Worm (Caenorhabditis elegans) whole organism, L4 larva: ENCODE data around the gene F52E1.2.

ENCODE experiments used
- F10B5.3 ChIP-seq: sonication (generic microtip); optimal IDR thresholded peaks from 2 replicates; lab custom pipeline; 2016; ENCODE audit warnings: mild to moderate bottlenecking, missing genetic modification characterization, missing compliant biosample characterization
- F26F4.8 ChIP-seq: fragments of 200-800 bp; sonication (Bioruptor generic); conservative IDR thresholded peaks from 2 replicates; pipeline ENCODE4 v1.3.6; 2022; ENCODE audit warnings: missing genetic modification characterization, missing compliant biosample characterization
- F37D6.2 ChIP-seq: sonication (generic microtip); optimal IDR thresholded peaks from 2 replicates; lab custom pipeline; 2016; ENCODE audit warnings: mild to moderate bottlenecking, missing genetic modification characterization, missing compliant biosample characterization
- T20F7.1 ChIP-seq: fragments of 200-800 bp; sonication (Bioruptor generic); optimal IDR thresholded peaks from 2 replicates; lab custom pipeline; 2018; ENCODE audit warnings: mild to moderate bottlenecking, missing genetic modification characterization, missing compliant biosample characterization
- Y105C5A.15 ChIP-seq: fragments of 200-800 bp; sonication (Bioruptor generic); IDR thresholded peaks from 2 replicates; pipeline ENCODE4 v1.3.6; 2022; ENCODE audit warnings: missing genetic modification characterization, missing compliant biosample characterization
- Y5F2A.4 ChIP-seq: fragments of 200-800 bp; sonication (Bioruptor generic); optimal IDR thresholded peaks from 2 replicates; lab custom pipeline; 2018; ENCODE audit warnings: mild to moderate bottlenecking, missing genetic modification characterization, missing compliant biosample characterization
- ZK337.2 ChIP-seq: fragments of 200-800 bp; sonication (Bioruptor generic); IDR thresholded peaks from 2 replicates; pipeline ENCODE4 v1.3.6; 2022; ENCODE audit warnings: missing genetic modification reagents, missing genetic modification characterization, missing compliant biosample characterization
- arid-1 ChIP-seq: fragments of 200-800 bp; sonication (Bioruptor generic); conservative IDR thresholded peaks from 2 replicates; pipeline ENCODE4 v1.3.6; 2022; ENCODE audit warnings: missing genetic modification reagents, missing genetic modification characterization, missing compliant biosample characterization
- attf-4 ChIP-seq: sonication (generic microtip); optimal IDR thresholded peaks from 3 replicates; lab custom pipeline; 2017; ENCODE audit warnings: missing biosample characterization, missing genetic modification characterization
- ceh-32 ChIP-seq: sonication (generic microtip); optimal IDR thresholded peaks from 2 replicates; lab custom pipeline; 2016; ENCODE audit warnings: mild to moderate bottlenecking, missing genetic modification characterization, missing compliant biosample characterization; ENCODE audit not compliant: poor library complexity
- ceh-62 ChIP-seq: sonication (generic microtip); optimal IDR thresholded peaks from 2 replicates; lab custom pipeline; 2017; ENCODE audit warnings: missing biosample characterization, missing genetic modification characterization
- cey-2 ChIP-seq: sonication (generic microtip); optimal IDR thresholded peaks from 3 replicates; lab custom pipeline; 2017; ENCODE audit warnings: missing genetic modification characterization, mild to moderate bottlenecking, missing compliant biosample characterization, antibody characterized with exemption, borderline replicate concordance; ENCODE audit not compliant: insufficient read depth
- ctbp-1 ChIP-seq: fragments of 200-800 bp; sonication (Bioruptor generic); IDR thresholded peaks from 2 replicates; pipeline ENCODE4 v1.3.6; 2022; ENCODE audit warnings: missing genetic modification reagents, missing genetic modification characterization, missing compliant biosample characterization
- daf-12 ChIP-seq: fragments of 150-350 bp; optimal IDR thresholded peaks from 2 replicates; lab custom pipeline; 2014; ENCODE audit warnings: missing biosample characterization, missing genetic modification reagents, missing genetic modification characterization
- daf-16 ChIP-seq, 3 experiments: sonication (generic microtip); optimal IDR thresholded peaks; 2 replicates each; lab custom pipeline; 2016 to 2017; ENCODE audit warnings: missing genetic modification characterization in 3 of 3, missing genetic modification reagents in 3 of 3, mild to moderate bottlenecking in 2 of 3, missing compliant biosample characterization in 2 of 3, missing biosample characterization in 1 of 3, moderate library complexity in 1 of 3
- daf-19 ChIP-seq: fragments of 200-800 bp; sonication (Bioruptor generic); conservative IDR thresholded peaks from 2 replicates; pipeline ENCODE4 v1.3.6; 2022; ENCODE audit warnings: missing genetic modification characterization, missing compliant biosample characterization
- dmd-6 ChIP-seq: fragments of 200-800 bp; sonication (Bioruptor generic); IDR thresholded peaks from 2 replicates; pipeline ENCODE4 v1.3.6; 2022; ENCODE audit warnings: missing genetic modification reagents, missing genetic modification characterization, missing compliant biosample characterization
- dmd-9 ChIP-seq: fragments of 200-800 bp; sonication (Bioruptor generic); IDR thresholded peaks from 2 replicates; pipeline ENCODE4 v1.3.6; 2022; ENCODE audit warnings: missing genetic modification reagents, missing genetic modification characterization, missing compliant biosample characterization
- egl-43 ChIP-seq: fragments of 200-800 bp; sonication (Bioruptor generic); IDR thresholded peaks from 2 replicates; pipeline ENCODE4 v1.3.6; 2022; ENCODE audit warnings: missing genetic modification reagents, missing genetic modification characterization, missing compliant biosample characterization
- gei-8 ChIP-seq: fragments of 200-800 bp; sonication (Bioruptor generic); optimal IDR thresholded peaks from 2 replicates; lab custom pipeline; 2018; ENCODE audit warnings: mild to moderate bottlenecking, missing genetic modification characterization, missing compliant biosample characterization
- hif-1 ChIP-seq, 2 experiments: sonication (generic microtip); optimal IDR thresholded peaks; 2 replicates each; lab custom pipeline; 2016 to 2017; ENCODE audit warnings: missing compliant biosample characterization in 2 of 2, missing genetic modification characterization in 2 of 2, missing genetic modification reagents in 2 of 2, missing genotype in 2 of 2, mild to moderate bottlenecking in 1 of 2
- hlh-11 ChIP-seq: fragments of 200-800 bp; sonication (Bioruptor generic); optimal IDR thresholded peaks from 2 replicates; lab custom pipeline; 2018; ENCODE audit warnings: mild to moderate bottlenecking, missing genetic modification characterization, missing compliant biosample characterization
- hlh-30 ChIP-seq: sonication (generic microtip); optimal IDR thresholded peaks from 2 replicates; lab custom pipeline; 2017; ENCODE audit warnings: antibody characterized with exemption, mild to moderate bottlenecking, missing genetic modification characterization, missing compliant biosample characterization; ENCODE audit not compliant: insufficient read depth
- lim-7 ChIP-seq: fragments of 200-800 bp; sonication (Bioruptor generic); IDR thresholded peaks from 2 replicates; pipeline ENCODE4 v1.3.6; 2022; ENCODE audit warnings: missing genetic modification characterization, missing compliant biosample characterization
- lin-13 ChIP-seq: fragments of 150-350 bp; optimal IDR thresholded peaks from 2 replicates; lab custom pipeline; 2014; ENCODE audit warnings: missing biosample characterization, missing genetic modification reagents, missing genetic modification characterization
- lin-29 ChIP-seq: fragments of 200-800 bp; sonication (Bioruptor generic); IDR thresholded peaks from 2 replicates; pipeline ENCODE4 v1.3.6; 2022; ENCODE audit warnings: missing genetic modification reagents, missing genetic modification characterization, missing compliant biosample characterization
- lin-39 ChIP-seq: fragments of 150-350 bp; optimal IDR thresholded peaks from 2 replicates; lab custom pipeline; 2014; ENCODE audit warnings: missing biosample characterization, missing genetic modification reagents, missing genetic modification characterization
- madf-5 ChIP-seq, 2 experiments: fragments of 200-800 bp; sonication (Bioruptor generic); IDR thresholded peaks; 2 replicates each; pipeline ENCODE4 v1.3.6; 2022; ENCODE audit warnings: missing compliant biosample characterization in 2 of 2, missing genetic modification characterization in 2 of 2
- mes-2 ChIP-seq: sonication (generic microtip); optimal IDR thresholded peaks from 2 replicates; lab custom pipeline; 2016; ENCODE audit warnings: missing genotype, mild to moderate bottlenecking, missing genetic modification characterization, missing compliant biosample characterization; ENCODE audit not compliant: poor library complexity, severe bottlenecking
- nhr-10 ChIP-seq: fragments of 150-350 bp; optimal IDR thresholded peaks from 2 replicates; lab custom pipeline; 2014; ENCODE audit warnings: missing biosample characterization, missing genetic modification characterization
- nhr-102 ChIP-seq: sonication (generic microtip); optimal IDR thresholded peaks from 2 replicates; lab custom pipeline; 2016; ENCODE audit warnings: mild to moderate bottlenecking, missing genetic modification characterization, moderate library complexity, missing compliant biosample characterization
- nhr-237 ChIP-seq: sonication (generic microtip); optimal IDR thresholded peaks from 2 replicates; lab custom pipeline; 2017; ENCODE audit warnings: missing biosample characterization, missing genetic modification characterization
- nhr-28 ChIP-seq: fragments of 150-350 bp; optimal IDR thresholded peaks from 2 replicates; lab custom pipeline; 2014; ENCODE audit warnings: missing biosample characterization, missing genetic modification characterization
- nhr-41 ChIP-seq: fragments of 200-800 bp; sonication (Bioruptor generic); IDR thresholded peaks from 2 replicates; pipeline ENCODE4 v1.3.6; 2022; ENCODE audit warnings: missing genetic modification reagents, missing genetic modification characterization, missing compliant biosample characterization
- nhr-76 ChIP-seq: fragments of 150-350 bp; optimal IDR thresholded peaks from 2 replicates; lab custom pipeline; 2014; ENCODE audit warnings: missing biosample characterization, missing genetic modification characterization
- pqm-1 ChIP-seq: sonication (generic microtip); optimal IDR thresholded peaks from 2 replicates; lab custom pipeline; 2017; ENCODE audit warnings: missing biosample characterization, missing genetic modification characterization
- set-16 ChIP-seq: fragments of 200-800 bp; sonication (Bioruptor generic); IDR thresholded peaks from 2 replicates; pipeline ENCODE4 v1.3.6; 2022; ENCODE audit warnings: missing genetic modification reagents, missing genetic modification characterization, missing compliant biosample characterization
- skn-1 ChIP-seq: fragments of 150-350 bp; optimal IDR thresholded peaks from 2 replicates; lab custom pipeline; 2014; ENCODE audit warnings: missing biosample characterization, missing genetic modification characterization
- snpc-4 ChIP-seq: fragments of 150-350 bp; optimal IDR thresholded peaks from 2 replicates; lab custom pipeline; 2014; ENCODE audit warnings: missing biosample characterization, missing genetic modification characterization
- spr-1 ChIP-seq: sonication (generic microtip); optimal IDR thresholded peaks from 2 replicates; lab custom pipeline; 2016; ENCODE audit warnings: mild to moderate bottlenecking, missing genetic modification characterization, missing compliant biosample characterization
- tag-97 ChIP-seq: fragments of 200-800 bp; sonication (Bioruptor generic); IDR thresholded peaks from 2 replicates; pipeline ENCODE4 v1.3.6; 2022; ENCODE audit warnings: missing genetic modification characterization, missing compliant biosample characterization
- tra-1 ChIP-seq: fragments of 200-800 bp; sonication (Bioruptor generic); IDR thresholded peaks from 2 replicates; pipeline ENCODE4 v1.3.6; 2022; ENCODE audit warnings: missing genetic modification reagents, missing genetic modification characterization, missing compliant biosample characterization
- unc-62 ChIP-seq, 3 experiments: fragments of 150-350 bp in 1 of 3; sonication (generic microtip); optimal IDR thresholded peaks in 2 of 3; peaks in 1 of 3; 1 replicate in 1 of 3; 2 replicates in 2 of 3; lab custom pipeline; 2014 to 2017; ENCODE audit warnings: missing biosample characterization in 3 of 3, missing genetic modification characterization in 3 of 3, missing genetic modification reagents in 3 of 3, missing genotype in 1 of 3
- vab-7 ChIP-seq: fragments of 200-800 bp; sonication (Bioruptor generic); IDR thresholded peaks from 2 replicates; pipeline ENCODE4 v1.3.6; 2022; ENCODE audit warnings: missing genetic modification reagents, missing genetic modification characterization, missing compliant biosample characterization
- zag-1 ChIP-seq: fragments of 150-350 bp; optimal IDR thresholded peaks from 2 replicates; lab custom pipeline; 2014; ENCODE audit warnings: missing biosample characterization, missing genetic modification characterization
- zfp-2 ChIP-seq: sonication (generic microtip); optimal IDR thresholded peaks from 2 replicates; lab custom pipeline; 2016; ENCODE audit warnings: mild to moderate bottlenecking, missing genetic modification characterization, missing compliant biosample characterization
- zfp-3 ChIP-seq: fragments of 200-800 bp; sonication (Bioruptor generic); conservative IDR thresholded peaks from 2 replicates; pipeline ENCODE4 v1.3.6; 2022; ENCODE audit warnings: missing genetic modification reagents, missing genetic modification characterization, missing compliant biosample characterization
- zip-2 ChIP-seq: fragments of 150-350 bp; optimal IDR thresholded peaks from 2 replicates; lab custom pipeline; 2014; ENCODE audit warnings: missing biosample characterization, missing genetic modification characterization
- ztf-11 ChIP-seq: fragments of 150-350 bp; optimal IDR thresholded peaks from 2 replicates; lab custom pipeline; 2014; ENCODE audit warnings: missing biosample characterization, missing genetic modification characterization

F52E1.2 gene

DNA sequence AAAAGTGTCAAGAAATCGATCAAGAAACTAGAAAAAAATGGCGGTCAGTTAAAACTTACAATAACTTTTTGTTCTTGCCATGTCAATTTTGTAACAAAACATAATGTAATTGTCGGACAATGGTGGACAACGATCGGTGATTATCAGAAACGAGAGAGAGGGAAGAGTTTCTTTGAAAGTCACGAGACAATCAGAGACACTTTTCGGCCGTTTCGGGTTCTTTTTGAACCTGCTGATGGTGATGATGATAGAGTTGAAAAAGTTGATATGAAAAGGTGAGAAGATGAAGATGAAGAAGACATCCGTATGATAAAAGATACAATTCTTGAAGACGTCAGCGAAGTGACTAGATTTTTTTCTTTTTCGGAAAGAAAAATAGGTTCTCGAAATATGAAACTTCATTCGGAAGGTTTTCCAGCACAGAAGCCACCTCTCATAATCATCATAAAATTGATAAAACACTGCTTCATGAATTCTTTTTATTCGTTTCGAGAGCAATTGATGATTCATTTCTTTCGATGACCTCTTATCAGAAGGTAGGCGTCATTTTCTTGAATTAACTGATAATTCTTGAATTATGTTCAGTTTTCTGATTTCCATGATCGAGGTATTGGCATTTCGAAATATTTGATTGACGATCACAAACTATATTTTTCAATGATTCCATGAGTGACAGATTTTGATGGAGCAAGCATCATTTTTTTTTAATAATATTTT is 16.5 kb downstream of the F52E1.2 start:
- TF ChIP-seq F37D6.2 (no peak), daf-12 (tag; lab: Kevin White, UChicago) (no peak), hlh-11 (peak; percentile 41), nhr-28 (tag; lab: Kevin White, UChicago) (no peak), daf-16 (GFP tag; optimal IDR thresholded peaks at IDR 0.05; lab: Kevin White, UChicago) (no peak), daf-16 (tag; optimal IDR thresholded peaks at IDR 0.05; lab: Kevin White, UChicago) (peak; percentile 4), T20F7.1 (GFP tag; lab: Kevin White, UChicago) (no peak), cey-2 (peak; percentile 29), egl-43 (no peak), set-16 (GFP tag; lab: Robert Waterston, UW) (no peak), tra-1 (GFP tag; lab: Robert Waterston, UW) (0 out of 2 replicates have a peak, but pooled peaks have one; percentile 8), skn-1 (tag; lab: Kevin White, UChicago) (no peak), lin-29 (GFP tag; lab: Robert Waterston, UW) (no peak), hif-1 (tag; optimal IDR thresholded peaks at IDR 0.05; lab: Kevin White, UChicago) (no peak), nhr-10 (tag; lab: Kevin White, UChicago) (no peak), zfp-3 (GFP tag; lab: Robert Waterston, UW) (no peak), arid-1 (GFP tag; lab: Robert Waterston, UW) (no peak), attf-4 (tag; lab: Kevin White, UChicago) (no peak), dmd-9 (GFP tag; lab: Robert Waterston, UW) (no peak), zag-1 (no peak), zip-2 (tag; lab: Kevin White, UChicago) (no peak), snpc-4 (tag; lab: Kevin White, UChicago) (no peak), madf-5 (GFP tag; IDR thresholded peaks at IDR 0.05; lab: Robert Waterston, UW) (no peak), tag-97 (GFP tag; lab: Robert Waterston, UW) (no peak), lin-39 (tag; lab: Kevin White, UChicago) (no peak), ztf-11 (tag; lab: Kevin White, UChicago) (no peak), ctbp-1 (no peak), nhr-102 (tag; lab: Kevin White, UChicago) (no peak), zfp-2 (no peak), Y5F2A.4 (no peak), nhr-76 (tag; lab: Kevin White, UChicago) (no peak), F26F4.8 (GFP tag; lab: Robert Waterston, UW) (no peak), lim-7 (GFP tag; lab: Robert Waterston, UW) (no peak), nhr-41 (GFP tag; lab: Robert Waterston, UW) (peak; percentile 40; the same call in 1 of the 2 replicates), ceh-62 (no peak), ZK337.2 (no peak), Y105C5A.15 (GFP tag; lab: Robert Waterston, UW) (no peak), gei-8 (GFP tag; lab: Kevin White, UChicago) (no peak), spr-1 (tag; lab: Kevin White, UChicago) (no peak), dmd-6 (GFP tag; lab: Robert Waterston, UW) (peak; percentile 79), vab-7 (GFP tag; lab: Robert Waterston, UW) (no peak), F10B5.3 (tag; lab: Kevin White, UChicago) (no peak), nhr-237 (tag; lab: Kevin White, UChicago) (no peak), lin-13 (GFP tag; lab: Kevin White, UChicago) (no peak), mes-2 (tag; lab: Kevin White, UChicago) (no peak), daf-19 (GFP tag; lab: Robert Waterston, UW) (no peak), pqm-1 (tag; lab: Kevin White, UChicago) (no peak), hlh-30 (tag; lab: Kevin White, UChicago) (peak; percentile 67), ceh-32 (no peak), unc-62 (GFP tag; optimal IDR thresholded peaks at IDR 0.05 in 1 of 2; lab: Kevin White, UChicago) (peak in 1 of 2 experiments; percentile 75), unc-62 (tag; optimal IDR thresholded peaks at IDR 0.05; lab: Kevin White, UChicago) (no peak)
